Worm (Caenorhabditis elegans) whole organism, midembryonic: Measurements from ENCODE around the gene lig-4.

Source experiments
- T22C8.4 ChIP-seq: fragments of 200-800 bp; sonication (Bioruptor generic); IDR thresholded peaks from 2 replicates; pipeline ENCODE4 v1.3.6; 2022; ENCODE audit warnings: missing genetic modification characterization, missing compliant biosample characterization
- cog-1 ChIP-seq: sonication (generic microtip); optimal IDR thresholded peaks from 2 replicates; lab custom pipeline; 2016; ENCODE audit warnings: missing genetic modification characterization, missing compliant biosample characterization
- flt-1 ChIP-seq: fragments of 200-800 bp; sonication (Bioruptor generic); IDR thresholded peaks from 2 replicates; pipeline ENCODE4 v1.3.6; 2022; ENCODE audit warnings: missing genetic modification characterization, missing compliant biosample characterization
- klf-2 ChIP-seq: fragments of 200-800 bp; sonication (Bioruptor generic); conservative IDR thresholded peaks from 2 replicates; pipeline ENCODE4 v1.3.6; 2022; ENCODE audit warnings: missing genetic modification reagents, missing genetic modification characterization, missing compliant biosample characterization
- med-1 ChIP-seq: sonication (generic microtip); optimal IDR thresholded peaks from 2 replicates; lab custom pipeline; 2017; ENCODE audit warnings: missing genetic modification characterization, mild to moderate bottlenecking, missing compliant biosample characterization, antibody characterized with exemption, missing genetic modification reagents; ENCODE audit not compliant: insufficient read depth
- ref-1 ChIP-seq: fragments of 200-800 bp; sonication (Bioruptor generic); conservative IDR thresholded peaks from 2 replicates; pipeline ENCODE4 v1.3.6; 2022; ENCODE audit warnings: missing genetic modification reagents, missing genetic modification characterization, missing compliant biosample characterization
- tab-1 ChIP-seq: fragments of 200-800 bp; sonication (Bioruptor generic); IDR thresholded peaks from 2 replicates; pipeline ENCODE4 v1.3.6; 2022; ENCODE audit warnings: missing genetic modification characterization, missing compliant biosample characterization
- ztf-23 ChIP-seq: fragments of 200-800 bp; sonication (Bioruptor generic); IDR thresholded peaks from 2 replicates; pipeline ENCODE4 v1.3.6; 2022; ENCODE audit warnings: missing genetic modification reagents, missing genetic modification characterization, missing compliant biosample characterization
- ztf-29 ChIP-seq: fragments of 200-800 bp; sonication (Bioruptor generic); IDR thresholded peaks from 2 replicates; pipeline ENCODE4 v1.3.6; 2022; ENCODE audit warnings: missing genetic modification reagents, missing genetic modification characterization, missing compliant biosample characterization

DNA sequence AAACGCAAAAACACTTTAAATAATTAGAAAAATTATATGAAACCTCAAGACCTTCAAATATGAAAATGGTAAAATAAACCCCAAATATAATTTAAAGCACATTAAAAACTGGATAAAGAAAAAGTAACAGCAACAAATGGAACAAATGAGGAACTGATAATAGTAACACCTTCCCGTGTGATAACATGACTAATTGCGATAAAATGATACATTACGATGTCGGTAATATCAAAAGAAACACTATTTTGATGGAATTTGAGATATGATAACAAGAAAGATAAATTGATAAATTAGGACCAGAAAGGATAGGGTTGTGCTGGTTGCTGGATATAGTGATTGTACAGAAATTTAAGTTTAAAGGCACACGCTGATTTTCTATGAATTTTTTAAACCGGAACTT lies 20.8 kb downstream of the lig-4 start:
- no peak for TF ChIP-seq ztf-23 (GFP tag; lab: Robert Waterston, UW)
- TF ChIP-seq cog-1: no peak
- no peak for TF ChIP-seq ztf-29 (GFP tag; lab: Robert Waterston, UW)
- TF ChIP-seq med-1 (GFP tag; lab: Kevin White, UChicago): no peak
- TF ChIP-seq ref-1 (GFP tag; lab: Robert Waterston, UW): no peak
- TF ChIP-seq flt-1 (GFP tag; lab: Robert Waterston, UW): no peak
- no peak for TF ChIP-seq tab-1 (GFP tag; lab: Robert Waterston, UW)
- TF ChIP-seq T22C8.4: no peak
- TF ChIP-seq klf-2 (GFP tag; lab: Robert Waterston, UW): no peak
